Worm (Caenorhabditis elegans) whole organism, L1 larva: ENCODE results near the gene slcf-1.

Source experiments
- C04F5.9 ChIP-seq: sonication (generic microtip); optimal IDR thresholded peaks from 2 replicates; lab custom pipeline; 2016; ENCODE audit warnings: missing genetic modification characterization, missing compliant biosample characterization
- C16A3.4 ChIP-seq: fragments of 150-350 bp; optimal IDR thresholded peaks from 2 replicates; lab custom pipeline; 2014; ENCODE audit warnings: missing biosample characterization, missing genetic modification characterization
- F16B12.6 ChIP-seq: fragments of 150-350 bp; optimal IDR thresholded peaks from 2 replicates; lab custom pipeline; 2014; ENCODE audit warnings: missing biosample characterization, missing genetic modification characterization
- aha-1 ChIP-seq: fragments of 150-350 bp; optimal IDR thresholded peaks from 2 replicates; lab custom pipeline; 2014; ENCODE audit warnings: missing biosample characterization, missing genetic modification characterization
- alr-1 ChIP-seq: fragments of 200-800 bp; sonication (Bioruptor generic); optimal IDR thresholded peaks from 2 replicates; lab custom pipeline; 2018; ENCODE audit warnings: borderline replicate concordance, mild to moderate bottlenecking, missing genetic modification characterization, missing compliant biosample characterization
- aly-2 ChIP-seq: fragments of 150-350 bp; optimal IDR thresholded peaks from 2 replicates; lab custom pipeline; 2014; ENCODE audit warnings: missing biosample characterization, missing genetic modification characterization
- blmp-1 ChIP-seq: fragments of 150-350 bp; optimal IDR thresholded peaks from 2 replicates; lab custom pipeline; 2014; ENCODE audit warnings: missing biosample characterization, missing genetic modification characterization
- ceh-63 ChIP-seq: fragments of 200-800 bp; sonication (Bioruptor generic); optimal IDR thresholded peaks from 2 replicates; lab custom pipeline; 2018; ENCODE audit warnings: mild to moderate bottlenecking, missing genetic modification characterization, missing compliant biosample characterization
- ceh-8 ChIP-seq: fragments of 200-800 bp; sonication (Bioruptor generic); optimal IDR thresholded peaks from 2 replicates; lab custom pipeline; 2018; ENCODE audit warnings: mild to moderate bottlenecking, missing genetic modification characterization, moderate library complexity, missing compliant biosample characterization
- ceh-88 ChIP-seq: fragments of 200-800 bp; sonication (Bioruptor generic); IDR thresholded peaks from 2 replicates; pipeline ENCODE4 v1.3.6; 2022; ENCODE audit warnings: missing genetic modification characterization, missing compliant biosample characterization
- ces-1 ChIP-seq: fragments of 150-350 bp; optimal IDR thresholded peaks from 2 replicates; lab custom pipeline; 2014; ENCODE audit warnings: missing biosample characterization, missing genetic modification reagents, missing genetic modification characterization
- dpl-1 ChIP-seq, 3 experiments: fragments of 150-350 bp in 2 of 3; sonication (generic microtip) in 1 of 3; optimal IDR thresholded peaks; 2 replicates each; lab custom pipeline; 2014 to 2017; ENCODE audit warnings: missing biosample characterization in 3 of 3, missing genetic modification characterization in 3 of 3, missing genetic modification reagents in 3 of 3
- efl-3 ChIP-seq: fragments of 200-800 bp; sonication (Bioruptor generic); optimal IDR thresholded peaks from 2 replicates; lab custom pipeline; 2018; ENCODE audit warnings: mild to moderate bottlenecking, missing genetic modification characterization, missing compliant biosample characterization
- egl-13 ChIP-seq: sonication (generic microtip); optimal IDR thresholded peaks from 2 replicates; lab custom pipeline; 2016; ENCODE audit warnings: missing genotype, missing genetic modification reagents, missing genetic modification characterization, missing compliant biosample characterization
- egl-27 ChIP-seq, 2 experiments: fragments of 150-350 bp in 1 of 2; sonication (generic microtip); optimal IDR thresholded peaks; 3 replicates each; lab custom pipeline; 2017 to 2018; ENCODE audit warnings: missing biosample characterization in 2 of 2, missing genetic modification characterization in 2 of 2, missing genetic modification reagents in 2 of 2
- elt-2 ChIP-seq: sonication (generic microtip); optimal IDR thresholded peaks from 2 replicates; lab custom pipeline; 2016; ENCODE audit warnings: missing genetic modification characterization, mild to moderate bottlenecking, inconsistent platforms, missing compliant biosample characterization, missing genetic modification reagents
- ets-5 ChIP-seq: fragments of 200-800 bp; sonication (Bioruptor generic); IDR thresholded peaks from 2 replicates; pipeline ENCODE4 v1.3.6; 2022; ENCODE audit warnings: missing genetic modification characterization, missing compliant biosample characterization
- fkh-8 ChIP-seq: sonication (generic microtip); optimal IDR thresholded peaks from 2 replicates; lab custom pipeline; 2016; ENCODE audit warnings: mild to moderate bottlenecking, missing genetic modification characterization, missing compliant biosample characterization
- fos-1 ChIP-seq: fragments of 150-350 bp; optimal IDR thresholded peaks from 2 replicates; lab custom pipeline; 2014; ENCODE audit warnings: missing biosample characterization, missing genetic modification characterization
- grh-1 ChIP-seq: fragments of 200-800 bp; sonication (Bioruptor generic); IDR thresholded peaks from 2 replicates; pipeline ENCODE4 v1.3.6; 2022; ENCODE audit warnings: missing genetic modification reagents, missing genetic modification characterization, missing compliant biosample characterization
- hlh-17 ChIP-seq: fragments of 200-800 bp; sonication (Bioruptor generic); optimal IDR thresholded peaks from 2 replicates; lab custom pipeline; 2018; ENCODE audit warnings: missing genetic modification characterization, mild to moderate bottlenecking, missing compliant biosample characterization, moderate library complexity, borderline replicate concordance
- hlh-4 ChIP-seq: sonication (generic microtip); optimal IDR thresholded peaks from 2 replicates; lab custom pipeline; 2016; ENCODE audit warnings: mild to moderate bottlenecking, missing genetic modification characterization, missing compliant biosample characterization
- hpl-2 ChIP-seq: fragments of 150-350 bp; optimal IDR thresholded peaks from 2 replicates; lab custom pipeline; 2014; ENCODE audit warnings: missing biosample characterization, missing genetic modification reagents, missing genetic modification characterization
- lin-13 ChIP-seq: fragments of 150-350 bp; optimal IDR thresholded peaks from 2 replicates; lab custom pipeline; 2014; ENCODE audit warnings: missing biosample characterization, missing genetic modification reagents, missing genetic modification characterization
- lin-14 ChIP-seq: fragments of 200-800 bp; sonication (Bioruptor generic); optimal IDR thresholded peaks from 2 replicates; lab custom pipeline; 2018; ENCODE audit warnings: mild to moderate bottlenecking, missing genetic modification characterization, moderate library complexity, missing compliant biosample characterization
- lin-35 ChIP-seq, 2 experiments: fragments of 150-350 bp; optimal IDR thresholded peaks; 2 replicates each; lab custom pipeline; 2014; ENCODE audit warnings: missing biosample characterization in 2 of 2, missing genetic modification characterization in 2 of 2, missing genetic modification reagents in 2 of 2
- lin-39 ChIP-seq: fragments of 150-350 bp; optimal IDR thresholded peaks from 2 replicates; lab custom pipeline; 2014; ENCODE audit warnings: missing biosample characterization, missing genetic modification reagents, missing genetic modification characterization
- lir-3 ChIP-seq: sonication (generic microtip); optimal IDR thresholded peaks from 2 replicates; lab custom pipeline; 2016; ENCODE audit warnings: mild to moderate bottlenecking, missing genetic modification characterization, moderate library complexity, missing compliant biosample characterization; ENCODE audit not compliant: poor library complexity
- lsy-2 ChIP-seq, 2 experiments: fragments of 150-350 bp; optimal IDR thresholded peaks; 2 replicates each; lab custom pipeline; 2014; ENCODE audit warnings: missing biosample characterization in 2 of 2, missing genetic modification characterization in 2 of 2
- mef-2 ChIP-seq: fragments of 150-350 bp; optimal IDR thresholded peaks from 2 replicates; lab custom pipeline; 2014; ENCODE audit warnings: missing biosample characterization, missing genetic modification characterization
- mep-1 ChIP-seq: fragments of 150-350 bp; optimal IDR thresholded peaks from 2 replicates; lab custom pipeline; 2014; ENCODE audit warnings: missing biosample characterization, missing genetic modification characterization
- nhr-12 ChIP-seq: sonication (generic microtip); optimal IDR thresholded peaks from 2 replicates; lab custom pipeline; 2017; ENCODE audit warnings: missing biosample characterization, missing genetic modification characterization
- nhr-20 ChIP-seq: sonication (generic microtip); optimal IDR thresholded peaks from 2 replicates; lab custom pipeline; 2016; ENCODE audit warnings: mild to moderate bottlenecking, missing genetic modification characterization, missing compliant biosample characterization
- nhr-237 ChIP-seq: fragments of 150-350 bp; optimal IDR thresholded peaks from 2 replicates; lab custom pipeline; 2014; ENCODE audit warnings: missing biosample characterization, missing genetic modification characterization
- nhr-47 ChIP-seq: sonication (generic microtip); optimal IDR thresholded peaks from 2 replicates; lab custom pipeline; 2016; ENCODE audit warnings: mild to moderate bottlenecking, missing genetic modification characterization, moderate library complexity, missing compliant biosample characterization
- nhr-76 ChIP-seq: sonication (generic microtip); optimal IDR thresholded peaks from 2 replicates; lab custom pipeline; 2017; ENCODE audit warnings: missing biosample characterization, missing genetic modification characterization
- nhr-84 ChIP-seq: sonication (generic microtip); optimal IDR thresholded peaks from 2 replicates; lab custom pipeline; 2017; ENCODE audit warnings: missing biosample characterization, missing genetic modification characterization
- nhr-85 ChIP-seq: sonication (generic microtip); peaks from one replicate; lab custom pipeline; 2016; ENCODE audit warnings: missing genetic modification characterization, inconsistent platforms, missing compliant biosample characterization
- pqm-1 ChIP-seq: sonication (generic microtip); optimal IDR thresholded peaks from 3 replicates; lab custom pipeline; 2017; ENCODE audit warnings: missing biosample characterization, missing genetic modification characterization
- skn-1 ChIP-seq: fragments of 150-350 bp; optimal IDR thresholded peaks from 2 replicates; lab custom pipeline; 2014; ENCODE audit warnings: missing biosample characterization, missing genetic modification characterization
- snu-23 ChIP-seq: sonication (generic microtip); optimal IDR thresholded peaks from 2 replicates; lab custom pipeline; 2016; ENCODE audit warnings: missing genetic modification characterization, missing compliant biosample characterization
- sptf-1 ChIP-seq: fragments of 150-350 bp; optimal IDR thresholded peaks from 2 replicates; lab custom pipeline; 2014; ENCODE audit warnings: missing biosample characterization, missing genetic modification characterization
- swsn-7 ChIP-seq: sonication (generic microtip); optimal IDR thresholded peaks from 2 replicates; lab custom pipeline; 2016; ENCODE audit warnings: missing genetic modification characterization, missing compliant biosample characterization
- tbx-2 ChIP-seq: sonication (generic microtip); optimal IDR thresholded peaks from 2 replicates; lab custom pipeline; 2016; ENCODE audit warnings: missing genetic modification characterization, missing compliant biosample characterization
- tlp-1 ChIP-seq: fragments of 150-350 bp; optimal IDR thresholded peaks from 2 replicates; lab custom pipeline; 2014; ENCODE audit warnings: missing biosample characterization, missing genetic modification characterization
- unc-30 ChIP-seq: sonication (generic microtip); optimal IDR thresholded peaks from 2 replicates; lab custom pipeline; 2017; ENCODE audit warnings: missing biosample characterization, missing genetic modification characterization
- unc-62 ChIP-seq: fragments of 150-350 bp; optimal IDR thresholded peaks from 2 replicates; lab custom pipeline; 2014; ENCODE audit warnings: missing biosample characterization, missing genetic modification reagents, missing genetic modification characterization
- unc-86 ChIP-seq: sonication (generic microtip); optimal IDR thresholded peaks from 2 replicates; lab custom pipeline; 2016; ENCODE audit warnings: missing genetic modification characterization, missing compliant biosample characterization
- unc-98 ChIP-seq: fragments of 200-800 bp; sonication (Bioruptor generic); IDR thresholded peaks from 2 replicates; pipeline ENCODE4 v1.3.6; 2022; ENCODE audit warnings: missing genetic modification characterization, missing compliant biosample characterization
- xbp-1 ChIP-seq: sonication (generic microtip); optimal IDR thresholded peaks from 2 replicates; lab custom pipeline; 2016; ENCODE audit warnings: missing genetic modification characterization, missing compliant biosample characterization
- zip-4 ChIP-seq: fragments of 200-800 bp; sonication (Bioruptor generic); optimal IDR thresholded peaks from 2 replicates; lab custom pipeline; 2018; ENCODE audit warnings: mild to moderate bottlenecking, missing genetic modification characterization, moderate library complexity, missing compliant biosample characterization
- ztf-4 ChIP-seq: fragments of 150-350 bp; optimal IDR thresholded peaks from 2 replicates; lab custom pipeline; 2014; ENCODE audit warnings: missing biosample characterization, missing genetic modification characterization

The slcf-1 gene

ce11 chrX:10568385-10569149 is 39.5 kb downstream of the slcf-1 start (continued):
- TF ChIP-seq dpl-1 (GFP tag; optimal IDR thresholded peaks at IDR 0.05; lab: Kevin White, UChicago) (peak; percentile 59 to 74 (median 61)), nhr-237 (tag; lab: Kevin White, UChicago) (peak; percentile 84), skn-1 (peak; percentile 93), xbp-1 (tag; lab: Kevin White, UChicago) (peak; percentile 93), ceh-8 (peak; percentile 85), unc-98 (GFP tag; lab: Robert Waterston, UW) (no peak), grh-1 (GFP tag; lab: Robert Waterston, UW) (peak; percentile 78), ztf-4 (peak; percentile 86), tbx-2 (tag; lab: Kevin White, UChicago) (peak; percentile 98), nhr-12 (no peak), elt-2 (tag; lab: Kevin White, UChicago) (peak; percentile 67), ces-1 (GFP tag; lab: Kevin White, UChicago) (no peak), lsy-2 (tag; optimal IDR thresholded peaks at IDR 0.05; lab: Kevin White, UChicago) (peak; percentile 89 to 90), nhr-47 (tag; lab: Kevin White, UChicago) (peak; percentile 96), tlp-1 (no peak), ceh-63 (peak; percentile 81), aly-2 (tag; lab: Kevin White, UChicago) (peak; percentile 21), mep-1 (tag; lab: Kevin White, UChicago) (peak; percentile 96), nhr-85 (tag; lab: Kevin White, UChicago) (peak; percentile 99), pqm-1 (no peak), lir-3 (tag; lab: Kevin White, UChicago) (peak; percentile 82), mef-2 (tag; lab: Kevin White, UChicago) (peak; percentile 83), swsn-7 (tag; lab: Kevin White, UChicago) (peak; percentile 99), zip-4 (peak; percentile 80), unc-62 (GFP tag; lab: Kevin White, UChicago) (no peak), lin-39 (tag; lab: Kevin White, UChicago) (peak; percentile 43), hlh-4 (tag; lab: Kevin White, UChicago) (no peak), C04F5.9 (tag; lab: Kevin White, UChicago) (peak; percentile 43), efl-3 (GFP tag; lab: Kevin White, UChicago) (no peak), nhr-84 (tag; lab: Kevin White, UChicago) (no peak), nhr-76 (tag; lab: Kevin White, UChicago) (no peak), alr-1 (tag; lab: Kevin White, UChicago) (no peak), hpl-2 (GFP tag; lab: Kevin White, UChicago) (peak; percentile 37), C16A3.4 (tag; lab: Kevin White, UChicago) (peak; percentile 87), F16B12.6 (peak; percentile 61), ets-5 (GFP tag; lab: Robert Waterston, UW) (no peak), fkh-8 (tag; lab: Kevin White, UChicago) (peak; percentile 91), aha-1 (tag; lab: Kevin White, UChicago) (peak; percentile 28), lin-35 (GFP tag; optimal IDR thresholded peaks at IDR 0.05; lab: Kevin White, UChicago) (peak; percentile 55 to 86), fos-1 (tag; lab: Kevin White, UChicago) (peak; percentile 56), lin-13 (GFP tag; lab: Kevin White, UChicago) (peak; percentile 74), hlh-17 (GFP tag; lab: Kevin White, UChicago) (no peak), nhr-20 (tag; lab: Kevin White, UChicago) (peak; percentile 98), lin-14 (GFP tag; lab: Kevin White, UChicago) (peak; percentile 99), blmp-1 (tag; lab: Kevin White, UChicago) (peak; percentile 87), unc-86 (tag; lab: Kevin White, UChicago) (peak; percentile 97), ceh-88 (GFP tag; lab: Robert Waterston, UW) (peak; percentile 83; the same call in 1 of the 2 replicates), snu-23 (peak; percentile 97), egl-27 (tag; optimal IDR thresholded peaks at IDR 0.05; lab: Kevin White, UChicago) (peak; percentile 46 to 81), sptf-1 (tag; lab: Kevin White, UChicago) (no peak), egl-13 (tag; lab: Kevin White, UChicago) (peak; percentile 96), unc-30 (no peak)
